Fruit fly (Drosophila melanogaster) whole organism, pupa: Measurements from ENCODE around the gene CG42763.

Experiments
- CG10348 ChIP-seq: fragments of 200-800 bp; sonication (Bioruptor generic); IDR thresholded peaks from 2 replicates; pipeline ENCODE4 v1.3.6; 2022; ENCODE audit warnings: missing biosample characterization, missing genetic modification characterization
- CG12605 ChIP-seq: fragments of 200-800 bp; sonication (Bioruptor generic); IDR thresholded peaks from 2 replicates; pipeline ENCODE4 v1.3.6; 2022; ENCODE audit warnings: missing biosample characterization, missing genetic modification characterization
- CG13204 ChIP-seq: fragments of 200-800 bp; sonication (Bioruptor generic); optimal IDR thresholded peaks from 2 replicates; lab custom pipeline; 2018; ENCODE audit warnings: missing biosample characterization, mild to moderate bottlenecking, missing genetic modification characterization, moderate library complexity
- CG14655 ChIP-seq: fragments of 200-800 bp; sonication (Bioruptor generic); optimal IDR thresholded peaks from 3 replicates; lab custom pipeline; 2017; ENCODE audit warnings: mild to moderate bottlenecking, missing biosample characterization, missing genetic modification reagents, missing genetic modification characterization
- CG15710 ChIP-seq: fragments of 200-800 bp; sonication (Bioruptor generic); optimal IDR thresholded peaks from 2 replicates; lab custom pipeline; 2018; ENCODE audit warnings: missing biosample characterization, mild to moderate bottlenecking, missing genetic modification characterization, moderate library complexity
- CG32121 ChIP-seq: fragments of 200-800 bp; sonication (Bioruptor generic); IDR thresholded peaks from 2 replicates; pipeline ENCODE4 v1.3.6; 2022; ENCODE audit warnings: missing biosample characterization, missing genetic modification characterization
- CG34367 ChIP-seq: fragments of 200-800 bp; sonication (Bioruptor generic); optimal IDR thresholded peaks from 2 replicates; lab custom pipeline; 2018; ENCODE audit warnings: missing biosample characterization, mild to moderate bottlenecking, missing genetic modification characterization
- CG4496 ChIP-seq: fragments of 200-800 bp; sonication (Bioruptor generic); IDR thresholded peaks from 3 replicates; pipeline ENCODE4 v1.3.6; 2022; ENCODE audit warnings: missing biosample characterization, missing genetic modification characterization
- CG8159 ChIP-seq: fragments of 200-800 bp; sonication (Bioruptor generic); optimal IDR thresholded peaks from 3 replicates; lab custom pipeline; 2018; ENCODE audit warnings: missing biosample characterization, mild to moderate bottlenecking, missing genetic modification characterization, moderate library complexity
- CG8301 ChIP-seq: fragments of 200-800 bp; sonication (Bioruptor generic); optimal IDR thresholded peaks from 2 replicates; lab custom pipeline; 2018; ENCODE audit warnings: missing biosample characterization, mild to moderate bottlenecking, missing genetic modification characterization
- D1 ChIP-seq: fragments of 200-800 bp; sonication (Bioruptor generic); optimal IDR thresholded peaks from 2 replicates; lab custom pipeline; 2018; ENCODE audit warnings: missing biosample characterization, mild to moderate bottlenecking, missing genetic modification characterization, moderate library complexity
- EcR ChIP-seq: fragments of 200-800 bp; sonication (Bioruptor generic); optimal IDR thresholded peaks from 3 replicates; lab custom pipeline; 2019; ENCODE audit warnings: missing biosample characterization, missing genetic modification characterization, mild to moderate bottlenecking, moderate library complexity, missing genetic modification reagents
- Ets98B ChIP-seq: fragments of 200-800 bp; sonication (Bioruptor generic); IDR thresholded peaks from 2 replicates; pipeline ENCODE4 v1.3.6; 2022; ENCODE audit warnings: missing biosample characterization, missing genetic modification characterization
- Pif1A ChIP-seq: fragments of 200-800 bp; sonication (Bioruptor generic); optimal IDR thresholded peaks from 3 replicates; lab custom pipeline; 2016; ENCODE audit warnings: missing biosample characterization, missing genetic modification characterization
- Pif1B ChIP-seq: fragments of 200-800 bp; sonication (Bioruptor generic); optimal IDR thresholded peaks from 3 replicates; lab custom pipeline; 2016; ENCODE audit warnings: missing biosample characterization, missing genetic modification characterization
- Snoo ChIP-seq: fragments of 200-800 bp; sonication (Bioruptor generic); optimal IDR thresholded peaks from 3 replicates; lab custom pipeline; 2017; ENCODE audit warnings: missing biosample characterization, mild to moderate bottlenecking, missing genetic modification characterization, inconsistent platforms
- fd96Ca ChIP-seq: fragments of 200-800 bp; sonication (Bioruptor generic); IDR thresholded peaks from 3 replicates; pipeline ENCODE4 v1.3.6; 2022; ENCODE audit warnings: missing biosample characterization, missing genetic modification characterization
- gl ChIP-seq: fragments of 200-800 bp; sonication (Bioruptor generic); optimal IDR thresholded peaks from 2 replicates; lab custom pipeline; 2018; ENCODE audit warnings: missing biosample characterization, mild to moderate bottlenecking, missing genetic modification characterization
- rn ChIP-seq: fragments of 200-800 bp; sonication (Bioruptor generic); IDR thresholded peaks from 2 replicates; pipeline ENCODE4 v1.3.6; 2022; ENCODE audit warnings: missing biosample characterization, missing genetic modification characterization

CG42763 gene

DNA sequence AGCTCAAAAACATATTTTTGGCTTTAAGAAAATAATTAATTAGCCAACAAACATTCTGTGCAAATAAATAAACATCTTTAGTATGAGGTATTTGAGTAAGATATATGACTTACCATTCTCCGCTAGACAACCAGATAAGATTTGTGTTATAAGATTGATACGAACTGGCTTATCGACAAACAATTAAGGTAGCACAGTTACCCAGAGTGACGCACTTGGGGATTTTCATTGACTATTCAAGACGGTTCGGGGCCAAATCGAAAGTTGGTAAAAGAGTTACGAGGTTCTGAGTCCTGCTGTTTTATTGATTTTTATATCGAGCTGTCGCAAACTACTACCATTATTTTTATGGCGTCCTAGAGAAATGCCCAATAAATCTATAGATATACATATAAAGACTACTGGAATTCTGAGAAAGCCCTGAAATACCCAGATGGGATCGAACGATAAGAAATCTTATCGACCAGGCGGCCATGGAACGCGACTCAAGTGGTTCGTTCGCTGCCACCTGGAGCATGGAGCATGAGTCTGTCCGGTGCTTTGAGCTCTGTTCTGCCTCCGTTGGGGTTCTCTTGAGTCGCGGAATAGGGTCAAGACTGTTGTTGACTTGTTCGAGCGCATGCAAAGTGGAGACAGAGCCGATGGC is 14.8 kb downstream of the CG42763 start:
- TF ChIP-seq CG13204 (GFP tag; lab: Kevin White, UChicago) (no peak), EcR (GFP tag; lab: Kevin White, UChicago) (peak; percentile 59), Snoo (no peak), Pif1B (GFP tag; lab: Kevin White, UChicago) (no peak)

dm6 chr2L:8128911-8129310 is 16.0 kb downstream of the CG42763 start:
- 0 out of 3 replicates have a peak, but pooled peaks have one; percentile 6 for TF ChIP-seq CG4496
- TF ChIP-seq CG8159 (tag; lab: Kevin White, UChicago) = no peak

DNA sequence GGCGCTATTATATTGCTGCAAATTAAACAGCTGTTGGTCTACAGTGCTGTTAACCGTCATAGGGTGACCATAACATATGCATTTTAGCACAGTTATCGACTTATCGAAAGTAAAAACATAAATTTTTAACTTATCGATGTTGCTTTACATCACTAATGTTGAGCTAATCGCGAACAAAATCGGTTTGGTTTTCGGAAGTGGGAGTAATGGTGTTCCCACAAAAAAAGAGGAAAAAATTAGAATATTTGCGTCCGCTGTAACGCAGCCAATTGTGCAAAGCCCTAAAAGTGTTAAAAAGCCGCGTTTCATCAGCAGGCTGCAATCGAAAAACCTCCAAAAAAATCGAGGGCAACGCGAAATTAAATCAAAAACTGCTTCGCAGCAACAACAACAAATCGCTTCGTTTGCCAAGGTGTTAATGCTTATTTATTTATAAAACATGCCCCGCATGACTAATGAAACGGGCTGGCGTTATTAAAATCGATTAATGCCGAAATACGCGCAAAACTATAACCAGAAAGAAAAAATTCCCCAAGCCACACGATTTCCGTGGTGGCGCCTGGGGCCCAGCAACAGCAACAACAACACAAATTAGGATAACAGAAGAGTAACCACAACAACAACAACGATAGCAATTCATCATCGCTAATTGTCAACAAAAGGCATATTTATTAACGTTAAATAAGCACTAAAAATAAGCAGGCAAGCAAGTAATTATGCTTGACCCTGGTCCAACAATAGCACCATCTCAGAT is 17.9 kb downstream of the CG42763 start, which contains the start of the genes CG12375 and CG8668:
TSS of gene CG12375 (minus strand) at position 42 of the 754 bp plus-strand sequence.
TSS of gene CG8668 (plus strand) at position 153 of the 754 bp plus-strand sequence.
- TF ChIP-seq fd96Ca (GFP tag; lab: Robert Waterston, UW) = no peak
- TF ChIP-seq CG12605 = 0 out of 2 replicates have a peak, but pooled peaks have one; percentile 6
- TF ChIP-seq CG4496 = peak; percentile 46; the same call in 2 of the 3 replicates
- peak; percentile 32 for TF ChIP-seq EcR (GFP tag; lab: Kevin White, UChicago)
- no peak for TF ChIP-seq rn (GFP tag; lab: Robert Waterston, UW)

dm6 chr2L:8123711-8124379 is 21.1 kb downstream of the CG42763 start, which contains the start of the genes mon2 and CG8673:
TSS of gene mon2 (minus strand) at chr2L:8124010.
TSS of gene CG8673 (plus strand) at chr2L:8124329.
- TF ChIP-seq CG13204 (GFP tag; lab: Kevin White, UChicago) (no peak), CG8159 (tag; lab: Kevin White, UChicago) (no peak)
- TF ChIP-seq, all 21 proteins: peak for 0

DNA sequence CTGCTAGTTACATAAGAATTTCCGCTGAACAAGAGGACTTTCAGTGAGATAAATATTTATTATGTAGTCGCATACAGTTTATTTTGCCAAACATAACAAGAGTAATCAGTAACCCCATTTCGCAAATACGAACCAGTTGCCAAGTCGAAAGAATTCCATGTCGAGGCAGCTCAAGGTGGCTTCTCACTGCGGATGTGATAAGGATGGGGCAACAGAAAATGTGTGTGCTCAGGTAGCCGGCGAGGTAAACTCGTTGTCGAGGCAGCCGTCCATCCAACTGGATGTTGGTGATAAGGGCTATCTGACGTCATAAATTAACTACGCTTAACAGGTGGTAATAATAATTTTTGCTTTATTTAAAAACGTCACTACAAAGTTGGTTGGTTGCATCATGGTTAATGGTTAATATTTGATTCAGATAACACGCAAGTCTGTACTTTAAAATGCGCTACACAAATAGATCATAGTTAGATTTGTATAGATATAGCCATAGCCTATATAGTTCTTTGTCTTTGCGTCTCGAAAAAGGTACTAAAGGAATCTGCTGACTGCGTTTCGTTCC is 28.2 kb downstream of the CG42763 start:
- TF ChIP-seq rn (GFP tag; lab: Robert Waterston, UW) (no peak), CG32121 (GFP tag; lab: Robert Waterston, UW) (no peak), CG13204 (GFP tag; lab: Kevin White, UChicago) (no peak), Ets98B (GFP tag; lab: Robert Waterston, UW) (no peak), fd96Ca (GFP tag; lab: Robert Waterston, UW) (no peak), Pif1A (GFP tag; lab: Kevin White, UChicago) (no peak), CG8301 (tag; lab: Kevin White, UChicago) (no peak)

dm6 chr2L:8110549-8111438 is 34.1 kb downstream of the CG42763 start:
- no peak for TF ChIP-seq CG14655 (GFP tag; lab: Kevin White, UChicago)
- TF ChIP-seq Ets98B (GFP tag; lab: Robert Waterston, UW) = no peak
- TF ChIP-seq CG34367 = no peak
- no peak for TF ChIP-seq CG8301 (tag; lab: Kevin White, UChicago)
- no peak for TF ChIP-seq D1 (tag; lab: Kevin White, UChicago)
- no peak for TF ChIP-seq EcR (GFP tag; lab: Kevin White, UChicago)
- no peak for TF ChIP-seq CG10348 (GFP tag; lab: Robert Waterston, UW)
- TF ChIP-seq CG13204 (GFP tag; lab: Kevin White, UChicago) = no peak
- TF ChIP-seq CG12605 = no peak
- no peak for TF ChIP-seq CG15710 (tag; lab: Kevin White, UChicago)
- no peak for TF ChIP-seq Pif1B (GFP tag; lab: Kevin White, UChicago)
- TF ChIP-seq gl (tag; lab: Kevin White, UChicago) = no peak
- TF ChIP-seq CG4496 = no peak
- no peak for TF ChIP-seq rn (GFP tag; lab: Robert Waterston, UW)
